Fruit fly (Drosophila melanogaster) whole organism: Measurements from ENCODE around the gene Nep5.

Experiments
- Dll ChIP-seq: fragments of >200 bp; optimal IDR thresholded peaks from 2 replicates; lab custom pipeline; 2017
- EcR ChIP-seq, 2 experiments: fragments of >200 bp; optimal IDR thresholded peaks; 2 replicates each; lab custom pipeline; 2017; ENCODE audit warnings: missing biosample characterization in 2 of 2, missing genetic modification characterization in 2 of 2, missing genetic modification reagents in 2 of 2
- psq ChIP-seq: fragments of >200 bp; optimal IDR thresholded peaks from 2 replicates; lab custom pipeline; 2017

dm6 chr3R:27033935-27034334 is 30.1 kb downstream of the Nep5 start:
- TF ChIP-seq EcR (GFP tag; optimal IDR thresholded peaks at IDR 0.05; lab: Kevin White, UChicago): no peak
- TF ChIP-seq Dll (lab: Kevin White, UChicago): no peak
- no peak for TF ChIP-seq psq (lab: Kevin White, UChicago)
